Worm (Caenorhabditis elegans): ENCODE data around the gene ctsa-1.1.

Gene ctsa-1.1

DNA sequence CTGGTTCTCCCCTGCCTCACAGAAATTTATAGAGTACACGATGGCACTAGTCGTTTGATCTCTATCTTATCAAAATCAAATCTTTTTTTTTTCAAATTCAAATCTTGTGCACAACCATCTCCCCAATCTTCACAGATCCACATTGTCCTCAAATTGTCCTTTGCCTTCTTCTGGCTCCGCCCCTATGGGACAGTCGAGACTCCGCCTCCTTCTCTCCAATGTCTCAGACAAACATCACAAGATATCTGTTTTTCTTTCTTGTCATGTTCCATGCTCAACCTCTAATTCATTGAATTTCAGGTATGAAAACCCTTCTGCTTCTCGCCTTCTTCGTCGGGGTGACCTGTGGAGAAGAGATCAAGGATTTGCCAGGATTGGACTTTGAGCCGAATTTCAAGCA is at the start of gene ctsa-1.1:
TSS of gene ctsa-1.1 (plus strand) at position 301 of the 400 bp plus-strand sequence.
- TF ChIP-seq ceh-36 (tag; optimal IDR thresholded peaks at IDR 0.05) (no peak), B0310.2 (tag; optimal IDR thresholded peaks at IDR 0.05) (no peak), F13C5.2 (tag; optimal IDR thresholded peaks at IDR 0.05) (no peak), ama-1 (optimal IDR thresholded peaks at IDR 0.05) (no peak), pes-1 (GFP tag; IDR thresholded peaks at IDR 0.05) (no peak), flt-1 (GFP tag; IDR thresholded peaks at IDR 0.05) (no peak), hmbx-1 (tag; optimal IDR thresholded peaks at IDR 0.05) (no peak), ceh-13 (GFP tag; optimal IDR thresholded peaks at IDR 0.05) (no peak), tbx-11 (GFP tag; IDR thresholded peaks at IDR 0.05) (no peak), hnd-1 (tag; optimal IDR thresholded peaks at IDR 0.05) (no peak), tra-4 (tag; optimal IDR thresholded peaks at IDR 0.05) (no peak), ets-7 (tag; optimal IDR thresholded peaks at IDR 0.05) (no peak), hmg-4 (GFP tag; optimal IDR thresholded peaks at IDR 0.05) (no peak), sea-1 (GFP tag; conservative IDR thresholded peaks at IDR 0.05) (no peak), aly-1 (tag; optimal IDR thresholded peaks at IDR 0.05) (no peak), tbx-37 (GFP tag; conservative IDR thresholded peaks at IDR 0.05) (no peak), scrt-1 (GFP tag; IDR thresholded peaks at IDR 0.05) (no peak)

DNA sequence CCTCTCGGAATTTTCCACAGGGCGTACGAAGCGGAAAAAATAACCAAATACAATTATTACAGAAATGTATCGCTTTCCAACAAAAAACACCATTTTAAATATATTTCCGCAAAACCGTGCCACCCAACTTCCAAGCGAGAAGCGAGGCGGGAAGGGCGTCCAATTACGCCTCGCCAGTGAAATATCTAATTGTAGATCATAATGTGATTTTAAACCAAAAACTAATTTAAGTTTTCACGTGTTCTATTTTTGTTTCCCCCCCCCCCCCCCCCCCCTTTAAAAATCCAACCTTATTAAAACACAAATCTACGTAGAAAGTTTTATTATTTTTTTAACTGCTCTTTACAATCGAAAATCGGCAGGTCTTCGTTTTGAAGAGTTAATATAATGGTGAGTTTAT is 48.0 kb upstream of the ctsa-1.1 start, which contains the start of gene F10G7.12:
TSS of gene F10G7.12 (plus strand) at position 301 of the 400 bp plus-strand sequence.
- TF ChIP-seq tra-4 (tag; optimal IDR thresholded peaks at IDR 0.05) (no peak), B0310.2 (tag; optimal IDR thresholded peaks at IDR 0.05) (no peak), ama-1 (optimal IDR thresholded peaks at IDR 0.05) (no peak), ceh-13 (GFP tag; optimal IDR thresholded peaks at IDR 0.05) (no peak), hnd-1 (tag; optimal IDR thresholded peaks at IDR 0.05) (no peak), scrt-1 (GFP tag; IDR thresholded peaks at IDR 0.05) (no peak), flt-1 (GFP tag; IDR thresholded peaks at IDR 0.05) (no peak), hmbx-1 (tag; optimal IDR thresholded peaks at IDR 0.05) (no peak), aly-1 (tag; optimal IDR thresholded peaks at IDR 0.05) (no peak), hmg-4 (GFP tag; optimal IDR thresholded peaks at IDR 0.05) (no peak)

DNA sequence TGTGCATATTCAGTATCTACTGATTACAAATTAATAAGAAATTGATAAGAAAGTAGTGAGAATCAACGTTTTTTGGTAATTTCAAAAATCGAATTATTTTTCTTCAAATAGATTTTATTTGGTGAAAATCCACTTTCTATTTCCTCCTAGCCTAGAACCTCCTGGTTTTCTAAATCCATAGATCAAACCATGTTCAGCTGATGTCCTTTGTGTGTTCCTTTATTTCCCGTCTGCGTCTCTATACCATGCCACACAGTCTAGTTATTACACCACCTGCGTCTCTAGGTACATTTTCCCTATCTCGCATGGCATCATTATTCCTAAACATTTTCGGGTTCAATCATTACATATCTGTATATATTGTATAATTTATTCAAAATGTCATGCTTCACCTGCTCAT is 44.3 kb upstream of the ctsa-1.1 start, which contains the start of gene F10G7.5:
TSS of gene F10G7.5 (plus strand) at position 286 of the 400 bp plus-strand sequence.
- TF ChIP-seq hmbx-1 (tag; optimal IDR thresholded peaks at IDR 0.05) (no peak), scrt-1 (GFP tag; IDR thresholded peaks at IDR 0.05) (no peak), ama-1 (optimal IDR thresholded peaks at IDR 0.05) (no peak), tbx-11 (GFP tag; IDR thresholded peaks at IDR 0.05) (no peak), ceh-13 (GFP tag; optimal IDR thresholded peaks at IDR 0.05) (no peak), ceh-36 (tag; optimal IDR thresholded peaks at IDR 0.05) (no peak), F13C5.2 (tag; optimal IDR thresholded peaks at IDR 0.05) (no peak), flt-1 (GFP tag; IDR thresholded peaks at IDR 0.05) (no peak), sea-1 (GFP tag; conservative IDR thresholded peaks at IDR 0.05) (no peak), tbx-37 (GFP tag; conservative IDR thresholded peaks at IDR 0.05) (no peak), hnd-1 (tag; optimal IDR thresholded peaks at IDR 0.05) (no peak), tra-4 (tag; optimal IDR thresholded peaks at IDR 0.05) (no peak), ets-7 (tag; optimal IDR thresholded peaks at IDR 0.05) (no peak), B0310.2 (tag; optimal IDR thresholded peaks at IDR 0.05) (no peak), pes-1 (GFP tag; IDR thresholded peaks at IDR 0.05) (no peak), hmg-4 (GFP tag; optimal IDR thresholded peaks at IDR 0.05) (no peak), aly-1 (tag; optimal IDR thresholded peaks at IDR 0.05) (no peak)

DNA sequence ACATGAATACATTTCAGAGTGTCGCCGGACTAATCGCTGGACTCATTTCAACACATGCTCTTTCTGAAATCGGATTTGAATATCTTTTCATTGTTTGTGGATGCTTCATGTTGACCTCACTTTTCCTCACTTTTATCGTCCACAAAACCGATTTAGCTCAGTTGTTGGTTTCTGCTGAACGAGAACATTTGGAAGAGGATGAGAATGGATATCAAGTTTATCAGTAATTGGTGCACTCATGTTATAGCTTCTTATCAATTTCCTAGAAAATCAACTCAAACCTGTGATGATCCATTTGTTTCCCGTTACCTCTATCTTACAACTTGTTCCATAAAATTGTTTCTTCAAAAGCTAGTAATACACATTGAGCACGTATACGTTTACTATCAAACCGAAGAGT is 41.4 kb upstream of the ctsa-1.1 start:
- TF ChIP-seq hmbx-1 (tag; optimal IDR thresholded peaks at IDR 0.05) = no peak
- no peak for TF ChIP-seq scrt-1 (GFP tag; IDR thresholded peaks at IDR 0.05)
- no peak for TF ChIP-seq sea-1 (GFP tag; conservative IDR thresholded peaks at IDR 0.05)
- no peak for TF ChIP-seq tbx-11 (GFP tag; IDR thresholded peaks at IDR 0.05)
- no peak for TF ChIP-seq aly-1 (tag; optimal IDR thresholded peaks at IDR 0.05)
- no peak for TF ChIP-seq ceh-36 (tag; optimal IDR thresholded peaks at IDR 0.05)
- no peak for TF ChIP-seq tra-4 (tag; optimal IDR thresholded peaks at IDR 0.05)
- no peak for TF ChIP-seq hmg-4 (GFP tag; optimal IDR thresholded peaks at IDR 0.05)
- no peak for TF ChIP-seq hnd-1 (tag; optimal IDR thresholded peaks at IDR 0.05)
- no peak for TF ChIP-seq ama-1 (optimal IDR thresholded peaks at IDR 0.05)
- no peak for TF ChIP-seq tbx-37 (GFP tag; conservative IDR thresholded peaks at IDR 0.05)
- no peak for TF ChIP-seq ets-7 (tag; optimal IDR thresholded peaks at IDR 0.05)
- no peak for TF ChIP-seq F13C5.2 (tag; optimal IDR thresholded peaks at IDR 0.05)
- no peak for TF ChIP-seq B0310.2 (tag; optimal IDR thresholded peaks at IDR 0.05)
- TF ChIP-seq flt-1 (GFP tag; IDR thresholded peaks at IDR 0.05) = no peak
- no peak for TF ChIP-seq ceh-13 (GFP tag; optimal IDR thresholded peaks at IDR 0.05)
- no peak for TF ChIP-seq pes-1 (GFP tag; IDR thresholded peaks at IDR 0.05)

DNA sequence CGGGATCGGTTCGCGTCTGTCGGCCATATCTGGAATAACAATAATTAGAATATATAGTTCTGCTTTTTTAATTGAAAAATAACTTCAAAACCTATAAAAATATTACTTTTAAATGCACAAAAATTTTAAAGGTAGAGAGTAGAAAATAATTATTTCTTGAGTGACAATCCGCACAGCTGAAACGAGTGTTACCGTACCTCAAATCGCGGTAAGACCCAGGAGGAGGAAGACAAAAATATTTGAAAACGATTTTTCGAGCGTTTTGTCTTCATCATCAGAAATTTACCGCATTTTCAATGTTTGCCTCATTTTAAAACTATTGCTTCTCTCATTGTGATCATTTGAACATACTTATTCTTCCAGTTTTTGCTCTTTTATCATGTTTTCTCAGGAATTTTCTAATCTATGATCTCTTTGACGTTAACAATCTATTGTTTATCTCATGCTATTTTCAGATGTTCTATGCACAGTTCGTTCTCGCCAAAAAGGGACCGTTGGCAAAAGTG is 39.1 kb upstream of the ctsa-1.1 start, which contains the start of the genes rpn-5 and scc-1:
TSS of gene rpn-5 (minus strand) at position 162 of the 506 bp plus-strand sequence.
TSS of gene scc-1 (plus strand) at position 456 of the 506 bp plus-strand sequence.
- TF ChIP-seq ceh-13 (GFP tag; optimal IDR thresholded peaks at IDR 0.05) (no peak), hmbx-1 (tag; optimal IDR thresholded peaks at IDR 0.05) (no peak), tbx-37 (GFP tag; conservative IDR thresholded peaks at IDR 0.05) (no peak), flt-1 (GFP tag; IDR thresholded peaks at IDR 0.05) (no peak), pes-1 (GFP tag; IDR thresholded peaks at IDR 0.05) (no peak), tbx-11 (GFP tag; IDR thresholded peaks at IDR 0.05) (no peak), F13C5.2 (tag; optimal IDR thresholded peaks at IDR 0.05) (no peak), hnd-1 (tag; optimal IDR thresholded peaks at IDR 0.05) (no peak)

DNA sequence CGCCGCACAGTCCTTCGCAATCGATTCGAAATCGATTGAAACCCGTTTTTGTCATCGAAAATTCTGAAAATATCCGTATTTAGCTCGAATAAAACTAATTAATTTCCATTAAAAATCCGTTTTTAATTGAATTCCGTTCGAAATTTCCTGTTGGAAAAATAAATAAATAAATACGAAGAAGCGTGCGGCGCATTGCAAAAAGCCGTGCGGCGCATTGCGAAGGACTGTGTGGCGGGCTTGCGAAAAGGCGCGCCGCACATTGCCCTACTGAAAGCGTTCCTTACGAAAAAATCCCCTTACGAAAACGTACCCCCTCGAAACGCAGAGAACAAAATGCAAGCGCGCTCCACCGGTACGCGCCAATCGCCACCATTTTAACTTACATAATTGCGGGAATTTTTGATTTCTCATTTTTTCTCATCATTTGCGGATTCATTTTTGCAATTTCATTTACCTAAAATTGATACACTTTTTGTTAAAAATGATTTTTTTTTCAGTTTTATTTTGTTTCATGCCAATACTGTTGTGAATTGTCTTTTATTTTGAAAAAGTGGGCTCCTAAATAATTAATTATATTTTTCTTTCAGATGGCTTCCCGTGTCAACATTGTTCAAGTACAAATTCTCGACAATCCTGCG is 35.8 kb upstream of the ctsa-1.1 start, which contains the start of gene unc-85:
TSS of gene unc-85 (plus strand) at position 588 of the 638 bp plus-strand sequence.
- TF ChIP-seq flt-1 (GFP tag; IDR thresholded peaks at IDR 0.05) (peak; percentile 63), ets-7 (tag; optimal IDR thresholded peaks at IDR 0.05) (peak; percentile 58), B0310.2 (tag; optimal IDR thresholded peaks at IDR 0.05) (peak; percentile 18), tbx-37 (GFP tag; conservative IDR thresholded peaks at IDR 0.05) (peak; percentile 45; the same call in 1 of the 2 replicates), hnd-1 (tag; optimal IDR thresholded peaks at IDR 0.05) (peak; percentile 25), tbx-11 (GFP tag; IDR thresholded peaks at IDR 0.05) (peak; percentile 68), aly-1 (tag; optimal IDR thresholded peaks at IDR 0.05) (peak; percentile 44), pes-1 (GFP tag; IDR thresholded peaks at IDR 0.05) (peak; percentile 79), hmg-4 (GFP tag; optimal IDR thresholded peaks at IDR 0.05) (peak; percentile 78), scrt-1 (GFP tag; IDR thresholded peaks at IDR 0.05) (peak; percentile 71), sea-1 (GFP tag; conservative IDR thresholded peaks at IDR 0.05) (peak; percentile 65; the same call in 1 of the 2 replicates), F13C5.2 (tag; optimal IDR thresholded peaks at IDR 0.05) (peak; percentile 81)
